Fruit fly (Drosophila melanogaster) whole organism: Measurements from ENCODE around the gene OtopLa.

Experiments used
- CG8478 ChIP-seq: fragments of >200 bp; optimal IDR thresholded peaks from 2 replicates; lab custom pipeline; 2018; ENCODE audit warnings: inconsistent platforms
- Dll ChIP-seq: fragments of >200 bp; optimal IDR thresholded peaks from 2 replicates; lab custom pipeline; 2017
- EcR ChIP-seq, 2 experiments: fragments of >200 bp; optimal IDR thresholded peaks; 2 replicates each; lab custom pipeline; 2017; ENCODE audit warnings: missing biosample characterization in 2 of 2, missing genetic modification characterization in 2 of 2, missing genetic modification reagents in 2 of 2
- pan ChIP-seq: fragments of >200 bp; optimal IDR thresholded peaks from 2 replicates; lab custom pipeline; 2017
- usp ChIP-seq: fragments of >200 bp; optimal IDR thresholded peaks from 2 replicates; lab custom pipeline; 2017; ENCODE audit warnings: missing biosample characterization, missing genetic modification characterization, mixed read lengths

DNA sequence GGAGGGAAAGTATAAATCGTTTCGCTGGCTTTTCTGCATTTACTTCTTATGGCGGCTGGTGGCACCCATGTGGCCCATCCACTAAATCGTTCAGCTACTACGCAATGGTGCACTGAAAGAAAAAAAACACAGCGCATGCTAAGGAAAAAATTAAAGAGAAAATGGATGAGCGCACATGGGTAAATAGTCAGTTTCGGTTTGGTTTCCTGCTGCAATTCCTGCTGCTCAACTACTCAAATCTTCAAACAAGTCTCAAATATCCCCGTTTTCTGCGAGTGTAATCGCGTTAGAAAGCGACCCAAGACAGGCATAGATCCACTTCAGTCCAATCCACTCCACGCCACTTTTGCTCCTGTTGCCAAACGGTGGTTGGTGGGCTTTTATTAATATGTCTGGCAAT, 45.3 kb downstream of the OtopLa start:
- TF ChIP-seq Dll (lab: Kevin White, UChicago) (no peak), CG8478 (no peak), EcR (GFP tag; optimal IDR thresholded peaks at IDR 0.05; lab: Kevin White, UChicago) (no peak), pan (lab: Kevin White, UChicago) (no peak), usp (GFP tag; lab: Kevin White, UChicago) (no peak)
